Worm (Caenorhabditis elegans): ENCODE data around the gene lag-2.

ce11 chrV:3196832-3197329, 8.7 kb downstream of the lag-2 start, which contains the start of the genes Y73C8B.1 and Y73C8B.5:
- TF ChIP-seq B0310.2 (tag; optimal IDR thresholded peaks at IDR 0.05) (no peak), aly-1 (tag; optimal IDR thresholded peaks at IDR 0.05) (no peak), F13C5.2 (tag; optimal IDR thresholded peaks at IDR 0.05) (no peak), hmbx-1 (tag; optimal IDR thresholded peaks at IDR 0.05) (no peak), ama-1 (optimal IDR thresholded peaks at IDR 0.05) (no peak), flt-1 (GFP tag; IDR thresholded peaks at IDR 0.05) (no peak), tbx-37 (GFP tag; conservative IDR thresholded peaks at IDR 0.05) (no peak), hnd-1 (tag; optimal IDR thresholded peaks at IDR 0.05) (no peak), ceh-36 (tag; optimal IDR thresholded peaks at IDR 0.05) (no peak), ets-7 (tag; optimal IDR thresholded peaks at IDR 0.05) (no peak)
